Worm (Caenorhabditis elegans) whole organism, late embryonic: Measurements from ENCODE around the gene F08D12.12.
A peak's percentile ranks its signal among the peaks of the same experiment; 100 is the strongest.

Experiments used
- C08G9.2 ChIP-seq: sonication (generic microtip); optimal IDR thresholded peaks from 2 replicates; lab custom pipeline; 2016; ENCODE audit warnings: mild to moderate bottlenecking, missing genetic modification characterization, moderate library complexity, missing compliant biosample characterization
- C38D4.7 ChIP-seq: fragments of 200-800 bp; sonication (Bioruptor generic); optimal IDR thresholded peaks from 2 replicates; lab custom pipeline; 2018; ENCODE audit warnings: mild to moderate bottlenecking, missing genetic modification characterization, moderate library complexity, missing compliant biosample characterization
- K02D7.2 ChIP-seq: sonication (generic microtip); optimal IDR thresholded peaks from 2 replicates; lab custom pipeline; 2017; ENCODE audit warnings: mild to moderate bottlenecking, missing genetic modification characterization, missing compliant biosample characterization
- T23F11.4 ChIP-seq: fragments of 200-800 bp; sonication (Bioruptor generic); optimal IDR thresholded peaks from 2 replicates; lab custom pipeline; 2018; ENCODE audit warnings: mild to moderate bottlenecking, missing genetic modification characterization, missing compliant biosample characterization
- Y22D7AL.16 ChIP-seq: sonication (generic microtip); optimal IDR thresholded peaks from 2 replicates; lab custom pipeline; 2016; ENCODE audit warnings: missing genetic modification characterization, missing compliant biosample characterization
- ama-1 ChIP-seq: fragments of 150-350 bp; optimal IDR thresholded peaks from 2 replicates; lab custom pipeline; 2014
- ceh-14 ChIP-seq: sonication (generic microtip); optimal IDR thresholded peaks from 2 replicates; lab custom pipeline; 2016; ENCODE audit warnings: missing genotype, missing genetic modification characterization, missing compliant biosample characterization
- ceh-19 ChIP-seq: fragments of 200-800 bp; sonication (Bioruptor generic); optimal IDR thresholded peaks from 2 replicates; lab custom pipeline; 2018; ENCODE audit warnings: mild to moderate bottlenecking, missing genetic modification characterization, missing compliant biosample characterization
- ceh-2 ChIP-seq: sonication (generic microtip); optimal IDR thresholded peaks from 2 replicates; lab custom pipeline; 2016; ENCODE audit warnings: missing genotype, missing genetic modification characterization, missing compliant biosample characterization
- ceh-22 ChIP-seq: sonication (generic microtip); optimal IDR thresholded peaks from 2 replicates; lab custom pipeline; 2017; ENCODE audit warnings: missing biosample characterization, missing genetic modification characterization
- ceh-24 ChIP-seq: sonication (generic microtip); optimal IDR thresholded peaks from 2 replicates; lab custom pipeline; 2016; ENCODE audit warnings: mild to moderate bottlenecking, missing genetic modification characterization, missing compliant biosample characterization
- ceh-31 ChIP-seq: sonication (generic microtip); optimal IDR thresholded peaks from 2 replicates; lab custom pipeline; 2016; ENCODE audit warnings: missing genetic modification characterization, missing compliant biosample characterization
- ceh-34 ChIP-seq: sonication (generic microtip); optimal IDR thresholded peaks from 2 replicates; lab custom pipeline; 2016; ENCODE audit warnings: mild to moderate bottlenecking, missing genetic modification characterization, missing compliant biosample characterization
- ceh-45 ChIP-seq: fragments of 200-800 bp; sonication (Bioruptor generic); IDR thresholded peaks from 2 replicates; pipeline ENCODE4 v1.3.6; 2022; ENCODE audit warnings: missing genetic modification reagents, missing genetic modification characterization, missing compliant biosample characterization
- ceh-48 ChIP-seq: sonication (generic microtip); optimal IDR thresholded peaks from 2 replicates; lab custom pipeline; 2016; ENCODE audit warnings: missing genetic modification characterization, inconsistent platforms, missing compliant biosample characterization
- ceh-9 ChIP-seq: sonication (generic microtip); optimal IDR thresholded peaks from 2 replicates; lab custom pipeline; 2016; ENCODE audit warnings: mild to moderate bottlenecking, missing genetic modification characterization, inconsistent platforms, missing compliant biosample characterization
- dve-1 ChIP-seq: sonication (generic microtip); optimal IDR thresholded peaks from 2 replicates; lab custom pipeline; 2017; ENCODE audit warnings: antibody characterized with exemption, mild to moderate bottlenecking, missing genetic modification characterization, missing compliant biosample characterization
- elt-2 ChIP-seq: sonication (generic microtip); optimal IDR thresholded peaks from 2 replicates; lab custom pipeline; 2016; ENCODE audit warnings: missing genetic modification reagents, missing genetic modification characterization, missing compliant biosample characterization
- elt-4 ChIP-seq: sonication (generic microtip); optimal IDR thresholded peaks from 2 replicates; lab custom pipeline; 2016; ENCODE audit warnings: missing genetic modification characterization, missing compliant biosample characterization
- fkh-6 ChIP-seq: sonication (generic microtip); optimal IDR thresholded peaks from 2 replicates; lab custom pipeline; 2016; ENCODE audit warnings: missing genetic modification characterization, missing compliant biosample characterization
- gmeb-2 ChIP-seq: sonication (generic microtip); optimal IDR thresholded peaks from 2 replicates; lab custom pipeline; 2016; ENCODE audit warnings: missing genetic modification characterization, inconsistent platforms, missing compliant biosample characterization
- hlh-13 ChIP-seq: fragments of 200-800 bp; sonication (Bioruptor generic); optimal IDR thresholded peaks from 2 replicates; lab custom pipeline; 2018; ENCODE audit warnings: mild to moderate bottlenecking, missing genetic modification characterization, missing compliant biosample characterization
- hlh-15 ChIP-seq: sonication (generic microtip); optimal IDR thresholded peaks from 2 replicates; lab custom pipeline; 2016; ENCODE audit warnings: missing genetic modification characterization, missing compliant biosample characterization
- hlh-30 ChIP-seq: sonication (generic microtip); optimal IDR thresholded peaks from 2 replicates; lab custom pipeline; 2017; ENCODE audit warnings: antibody characterized with exemption, missing genetic modification characterization, missing compliant biosample characterization; ENCODE audit not compliant: insufficient read depth
- hlh-6 ChIP-seq: sonication (generic microtip); optimal IDR thresholded peaks from 2 replicates; lab custom pipeline; 2016; ENCODE audit warnings: missing genotype, missing genetic modification characterization, missing compliant biosample characterization
- lim-6 ChIP-seq: sonication (generic microtip); optimal IDR thresholded peaks from 2 replicates; lab custom pipeline; 2016; ENCODE audit warnings: missing genetic modification characterization, missing compliant biosample characterization
- lin-11 ChIP-seq: fragments of 200-800 bp; sonication (Bioruptor generic); optimal IDR thresholded peaks from 2 replicates; lab custom pipeline; 2018; ENCODE audit warnings: mild to moderate bottlenecking, missing genetic modification characterization, missing compliant biosample characterization
- nhr-232 ChIP-seq: sonication (generic microtip); optimal IDR thresholded peaks from 2 replicates; lab custom pipeline; 2016; ENCODE audit warnings: missing genetic modification characterization, missing compliant biosample characterization
- pag-3 ChIP-seq: sonication (generic microtip); optimal IDR thresholded peaks from 2 replicates; lab custom pipeline; 2016; ENCODE audit warnings: missing compliant biosample characterization, missing genetic modification characterization, borderline replicate concordance
- pax-1 ChIP-seq: fragments of 150-350 bp; optimal IDR thresholded peaks from 2 replicates; lab custom pipeline; 2014; ENCODE audit warnings: missing biosample characterization, missing genetic modification characterization
- pqm-1 ChIP-seq: sonication (generic microtip); optimal IDR thresholded peaks from 2 replicates; lab custom pipeline; 2016; ENCODE audit warnings: missing genetic modification characterization, missing compliant biosample characterization
- pros-1 ChIP-seq: fragments of 150-350 bp; optimal IDR thresholded peaks from 2 replicates; lab custom pipeline; 2014; ENCODE audit warnings: missing biosample characterization, missing genetic modification reagents, missing genetic modification characterization
- rnt-1 ChIP-seq: sonication (generic microtip); optimal IDR thresholded peaks from 2 replicates; lab custom pipeline; 2016; ENCODE audit warnings: missing genetic modification characterization, missing compliant biosample characterization
- sox-2 ChIP-seq: fragments of 200-800 bp; sonication (Bioruptor generic); IDR thresholded peaks from 2 replicates; pipeline ENCODE4 v1.3.6; 2022; ENCODE audit warnings: missing genetic modification reagents, missing genetic modification characterization, missing compliant biosample characterization
- sox-4 ChIP-seq: sonication (generic microtip); optimal IDR thresholded peaks from 2 replicates; lab custom pipeline; 2017; ENCODE audit warnings: mild to moderate bottlenecking, missing genetic modification characterization, inconsistent platforms, missing compliant biosample characterization
- tbx-2 ChIP-seq: sonication (generic microtip); optimal IDR thresholded peaks from 2 replicates; lab custom pipeline; 2016; ENCODE audit warnings: missing genetic modification characterization, missing compliant biosample characterization
- tbx-7 ChIP-seq: sonication (generic microtip); optimal IDR thresholded peaks from 2 replicates; lab custom pipeline; 2016; ENCODE audit warnings: missing genotype, missing genetic modification characterization, missing compliant biosample characterization
- ttx-3 ChIP-seq: sonication (generic microtip); optimal IDR thresholded peaks from 2 replicates; lab custom pipeline; 2016; ENCODE audit warnings: missing genetic modification reagents, missing genetic modification characterization, missing compliant biosample characterization
- unc-42 ChIP-seq: sonication (generic microtip); optimal IDR thresholded peaks from 2 replicates; lab custom pipeline; 2016; ENCODE audit warnings: missing genotype, missing genetic modification characterization, missing compliant biosample characterization
- unc-55 ChIP-seq: sonication (generic microtip); optimal IDR thresholded peaks from 2 replicates; lab custom pipeline; 2017; ENCODE audit warnings: missing biosample characterization, missing genetic modification reagents, missing genetic modification characterization
- unc-86 ChIP-seq: sonication (generic microtip); optimal IDR thresholded peaks from 2 replicates; lab custom pipeline; 2016; ENCODE audit warnings: missing genetic modification characterization, missing compliant biosample characterization
- zip-5 ChIP-seq: sonication (generic microtip); optimal IDR thresholded peaks from 2 replicates; lab custom pipeline; 2016; ENCODE audit warnings: missing genetic modification characterization, missing compliant biosample characterization

The F08D12.12 gene

ce11 chrII:2758476-2758875 is 28.4 kb downstream of the F08D12.12 start, which contains the start of gene fbxb-107:
Gene fbxb-107 (plus strand): TSS chrII:2758772.
- TF ChIP-seq unc-86 (tag; lab: Kevin White, UChicago) (no peak), ceh-48 (tag; lab: Kevin White, UChicago) (peak; percentile 54), hlh-30 (tag; lab: Kevin White, UChicago) (peak; percentile 72)

DNA sequence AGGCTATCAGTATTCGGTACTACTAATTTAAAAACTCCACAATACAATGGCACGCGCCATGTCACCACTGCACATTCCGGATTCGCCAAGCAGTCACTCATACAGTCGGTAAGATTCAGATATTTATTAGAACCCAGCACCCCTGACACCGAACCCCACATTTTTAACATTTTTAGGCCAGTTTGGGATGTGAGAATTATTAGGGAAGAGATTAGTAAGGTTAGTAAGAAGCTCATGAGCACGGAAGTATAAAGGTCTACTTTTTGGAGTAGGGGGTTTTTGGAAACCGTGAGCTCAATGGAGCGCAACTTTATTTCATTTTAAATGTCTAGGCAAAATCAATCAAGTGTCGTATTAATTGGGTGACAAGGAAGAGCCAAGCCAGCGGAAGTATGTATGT is 28.9 kb downstream of the F08D12.12 start, which contains the start of gene F29A7.8:
TSS of gene F29A7.8 (minus strand) at position 101 of the 400 bp plus-strand sequence.
- TF ChIP-seq K02D7.2 (tag; lab: Kevin White, UChicago) (no peak), rnt-1 (no peak), unc-42 (tag; lab: Kevin White, UChicago) (no peak), ceh-19 (no peak), ceh-22 (no peak), hlh-6 (no peak), tbx-2 (tag; lab: Kevin White, UChicago) (no peak), ceh-48 (tag; lab: Kevin White, UChicago) (no peak), unc-55 (GFP tag; lab: Kevin White, UChicago) (no peak), ceh-2 (tag; lab: Kevin White, UChicago) (no peak), ceh-24 (tag; lab: Kevin White, UChicago) (no peak), ceh-31 (tag; lab: Kevin White, UChicago) (no peak), gmeb-2 (tag; lab: Kevin White, UChicago) (no peak), ceh-9 (no peak)

ce11 chrII:2756351-2756750 is 30.5 kb downstream of the F08D12.12 start:
- TF ChIP-seq tbx-2 (tag; lab: Kevin White, UChicago) = no peak
- TF ChIP-seq ceh-48 (tag; lab: Kevin White, UChicago) = no peak
- no peak for TF ChIP-seq pax-1 (tag; lab: Kevin White, UChicago)
- TF ChIP-seq hlh-30 (tag; lab: Kevin White, UChicago) = no peak
- no peak for TF ChIP-seq C08G9.2 (tag; lab: Kevin White, UChicago)
- no peak for TF ChIP-seq lim-6
- TF ChIP-seq ama-1 (lab: Kevin White, UChicago) = no peak
- no peak for TF ChIP-seq C38D4.7 (GFP tag; lab: Kevin White, UChicago)
- no peak for TF ChIP-seq rnt-1
- no peak for TF ChIP-seq dve-1 (tag; lab: Kevin White, UChicago)

- TF ChIP-seq elt-4 = peak; percentile 29
- no peak for TF ChIP-seq Y22D7AL.16
- TF ChIP-seq, all 69 proteins: peak for 1
These were observed 32.3 kb downstream of the F08D12.12 start for ce11 chrII:2754595-2754994.

- TF ChIP-seq C08G9.2 (tag; lab: Kevin White, UChicago) = no peak
- peak; percentile 8 for TF ChIP-seq ceh-48 (tag; lab: Kevin White, UChicago)
These were observed 33.9 kb downstream of the F08D12.12 start, which contains the start of gene F29A7.3 for ce11 chrII:2752999-2753398. Gene F29A7.3 (plus strand): TSS chrII:2753299.

DNA sequence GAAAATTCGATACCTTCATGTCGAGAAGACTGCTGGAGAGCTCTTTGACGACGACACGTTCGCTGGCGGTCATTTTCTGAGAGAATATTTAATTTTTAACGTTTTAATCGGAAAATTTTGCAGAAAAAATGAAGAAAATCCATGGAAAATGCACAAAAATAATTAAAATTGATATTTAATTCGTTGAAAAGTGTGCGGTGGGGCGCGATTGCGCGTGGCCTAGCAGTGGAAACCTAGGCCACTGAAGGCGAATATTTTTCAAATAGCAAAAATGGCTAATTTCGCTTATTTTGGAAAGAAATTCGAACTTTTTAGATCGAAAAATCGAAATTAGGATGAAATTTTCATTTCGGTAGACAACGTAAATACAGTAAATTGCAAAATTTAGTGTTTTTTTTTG is 34.3 kb downstream of the F08D12.12 start, which contains the start of gene F29A7.6:
TSS of gene F29A7.6 (minus strand) at position 76 of the 400 bp plus-strand sequence.
- TF ChIP-seq ceh-45 (GFP tag; lab: Robert Waterston, UW) (no peak), ceh-48 (tag; lab: Kevin White, UChicago) (no peak), tbx-2 (tag; lab: Kevin White, UChicago) (peak; percentile 77), lim-6 (peak; percentile 17), ttx-3 (tag; lab: Kevin White, UChicago) (no peak), ceh-24 (tag; lab: Kevin White, UChicago) (no peak), pros-1 (tag; lab: Kevin White, UChicago) (no peak), tbx-7 (tag; lab: Kevin White, UChicago) (peak; percentile 68), hlh-15 (tag; lab: Kevin White, UChicago) (no peak), nhr-232 (tag; lab: Kevin White, UChicago) (no peak), pqm-1 (no peak), sox-4 (no peak), pag-3 (tag; lab: Kevin White, UChicago) (no peak), lin-11 (tag; lab: Kevin White, UChicago) (no peak), hlh-13 (GFP tag; lab: Kevin White, UChicago) (no peak), sox-2 (GFP tag; lab: Robert Waterston, UW) (no peak), elt-4 (no peak), C08G9.2 (tag; lab: Kevin White, UChicago) (peak; percentile 81), dve-1 (tag; lab: Kevin White, UChicago) (no peak), fkh-6 (no peak), ceh-14 (tag; lab: Kevin White, UChicago) (peak; percentile 69), elt-2 (tag; lab: Kevin White, UChicago) (no peak), T23F11.4 (GFP tag; lab: Kevin White, UChicago) (no peak), ceh-19 (no peak), ceh-34 (peak; percentile 43), unc-86 (tag; lab: Kevin White, UChicago) (no peak), zip-5 (tag; lab: Kevin White, UChicago) (peak; percentile 51)
